Worm (Caenorhabditis elegans): Measurements from ENCODE around the gene Y57G11C.1130.
A peak's percentile ranks its signal among the peaks of the same experiment; 100 is the strongest.

The Y57G11C.1130 gene

ce11 chrIV:14767693-14768251, 14.5 kb upstream of the Y57G11C.1130 start, which contains the start of the genes mrps-7 and Y57G11C.3 (continued):
- TF ChIP-seq vab-15 (tag; optimal IDR thresholded peaks at IDR 0.05), result peak; percentile 81
- TF ChIP-seq ceh-90 (tag; optimal IDR thresholded peaks at IDR 0.05), result peak; percentile 50
- TF ChIP-seq nhr-11 (tag; optimal IDR thresholded peaks at IDR 0.05), result peak; percentile 77
- no peak for TF ChIP-seq Y116A8C.19 (tag; optimal IDR thresholded peaks at IDR 0.05; ENCODE audit: borderline replicate concordance)
- no peak for TF ChIP-seq unc-62 (GFP tag; optimal IDR thresholded peaks at IDR 0.05)
- TF ChIP-seq nhr-20 (tag; optimal IDR thresholded peaks at IDR 0.05), result peak; percentile 96
- TF ChIP-seq irx-1 (tag; optimal IDR thresholded peaks at IDR 0.05), result peak; percentile 89
- no peak for TF ChIP-seq hlh-17 (GFP tag; optimal IDR thresholded peaks at IDR 0.05; ENCODE audit: borderline replicate concordance)
- TF ChIP-seq lin-39 (tag; optimal IDR thresholded peaks at IDR 0.05), result peak; percentile 89
- TF ChIP-seq snu-23 (GFP tag; optimal IDR thresholded peaks at IDR 0.05), result peak; percentile 97
- TF ChIP-seq ceh-8 (GFP tag; optimal IDR thresholded peaks at IDR 0.05), result peak; percentile 88
- TF ChIP-seq alr-1 (tag; optimal IDR thresholded peaks at IDR 0.05; ENCODE audit: borderline replicate concordance), result no peak

ce11 chrIV:14769218-14769835, 13.0 kb upstream of the Y57G11C.1130 start, which contains the start of gene Y57G11C.43:
Gene Y57G11C.43 (plus strand): TSS chrIV:14769441.
- TF ChIP-seq fkh-10 (GFP tag; optimal IDR thresholded peaks at IDR 0.05) (no peak), ceh-82 (tag; optimal IDR thresholded peaks at IDR 0.05) (no peak), rnt-1 (tag; optimal IDR thresholded peaks at IDR 0.05) (no peak), ama-1 (optimal IDR thresholded peaks at IDR 0.05) (no peak), F16B12.6 (tag; optimal IDR thresholded peaks at IDR 0.05) (no peak), nhr-20 (tag; optimal IDR thresholded peaks at IDR 0.05) (no peak), nhr-28 (tag; optimal IDR thresholded peaks at IDR 0.05) (no peak), nhr-12 (tag; optimal IDR thresholded peaks at IDR 0.05) (no peak), unc-30 (tag; optimal IDR thresholded peaks at IDR 0.05) (no peak), lin-35 (GFP tag; optimal IDR thresholded peaks at IDR 0.05) (no peak), pag-3 (tag; optimal IDR thresholded peaks at IDR 0.05; ENCODE audit: borderline replicate concordance, insufficient read depth) (no peak), egl-13 (tag; optimal IDR thresholded peaks at IDR 0.05) (no peak), lin-39 (tag; optimal IDR thresholded peaks at IDR 0.05) (no peak), mdl-1 (tag; optimal IDR thresholded peaks at IDR 0.05) (no peak), lsy-2 (tag; optimal IDR thresholded peaks at IDR 0.05) (no peak), isw-1 (GFP tag; IDR thresholded peaks at IDR 0.05) (no peak), mep-1 (tag; optimal IDR thresholded peaks at IDR 0.05) (no peak), nhr-11 (tag; optimal IDR thresholded peaks at IDR 0.05) (no peak)

DNA sequence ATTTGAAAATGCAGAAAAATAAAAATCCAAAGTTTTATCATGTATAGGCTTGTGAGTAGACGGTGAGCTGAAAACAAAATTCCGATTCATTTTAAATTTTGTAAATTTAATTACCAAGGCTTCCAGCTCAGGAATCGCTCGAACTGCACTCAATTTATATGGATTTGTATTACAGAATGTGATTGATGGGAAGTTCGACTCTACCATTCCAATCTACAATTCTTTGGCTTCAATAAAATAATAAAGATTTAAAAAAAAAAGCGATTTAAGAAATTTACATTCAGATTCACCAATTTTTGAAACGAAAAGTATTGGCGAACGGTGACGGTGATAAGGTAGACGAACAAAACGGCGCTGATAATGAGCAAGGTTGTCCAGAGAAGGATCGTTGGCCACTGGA, 11.6 kb upstream of the Y57G11C.1130 start:
- TF ChIP-seq jun-1 (tag; optimal IDR thresholded peaks at IDR 0.05), result no peak
- no peak for TF ChIP-seq fkh-4 (tag; optimal IDR thresholded peaks at IDR 0.05; ENCODE audit: borderline replicate concordance)
- TF ChIP-seq efl-1 (optimal IDR thresholded peaks at IDR 0.05), result no peak
- TF ChIP-seq efl-1 (GFP tag; optimal IDR thresholded peaks at IDR 0.05 in 1 of 2), result peak in 1 of 2 experiments; percentile 42
- no peak for TF ChIP-seq pax-3 (tag; optimal IDR thresholded peaks at IDR 0.05)
- TF ChIP-seq nhr-76 (tag; optimal IDR thresholded peaks at IDR 0.05), result no peak

- TF ChIP-seq ceh-63 (GFP tag; optimal IDR thresholded peaks at IDR 0.05) (no peak), egl-27 (tag; optimal IDR thresholded peaks at IDR 0.05) (no peak), hlh-17 (GFP tag; optimal IDR thresholded peaks at IDR 0.05; ENCODE audit: borderline replicate concordance) (no peak), sptf-1 (tag; optimal IDR thresholded peaks at IDR 0.05) (no peak), lir-3 (tag; optimal IDR thresholded peaks at IDR 0.05; ENCODE audit: poor library complexity) (no peak)
These were observed 11.0 kb upstream of the Y57G11C.1130 start, which contains the start of gene degl-1 for ce11 chrIV:14771325-14771724. Gene degl-1 (minus strand): TSS chrIV:14771425.
